Worm (Caenorhabditis elegans) whole organism, late embryonic: Measurements from ENCODE around the gene glb-29.

Experiments used
- T23F11.4 ChIP-seq: fragments of 200-800 bp; sonication (Bioruptor generic); optimal IDR thresholded peaks from 2 replicates; lab custom pipeline; 2018; ENCODE audit warnings: mild to moderate bottlenecking, missing genetic modification characterization, missing compliant biosample characterization
- ceh-18 ChIP-seq: sonication (generic microtip); optimal IDR thresholded peaks from 2 replicates; lab custom pipeline; 2016; ENCODE audit warnings: missing genetic modification characterization, missing compliant biosample characterization
- ceh-31 ChIP-seq: sonication (generic microtip); optimal IDR thresholded peaks from 2 replicates; lab custom pipeline; 2016; ENCODE audit warnings: missing genetic modification characterization, missing compliant biosample characterization
- ceh-9 ChIP-seq: sonication (generic microtip); optimal IDR thresholded peaks from 2 replicates; lab custom pipeline; 2016; ENCODE audit warnings: mild to moderate bottlenecking, missing genetic modification characterization, inconsistent platforms, missing compliant biosample characterization
- che-1 ChIP-seq: sonication (generic microtip); optimal IDR thresholded peaks from 2 replicates; lab custom pipeline; 2016; ENCODE audit warnings: mild to moderate bottlenecking, missing genetic modification characterization, missing compliant biosample characterization
- ets-4 ChIP-seq: sonication (generic microtip); optimal IDR thresholded peaks from 2 replicates; lab custom pipeline; 2016; ENCODE audit warnings: missing genetic modification characterization, missing compliant biosample characterization
- hlh-15 ChIP-seq: sonication (generic microtip); optimal IDR thresholded peaks from 2 replicates; lab custom pipeline; 2016; ENCODE audit warnings: missing genetic modification characterization, missing compliant biosample characterization
- hlh-30 ChIP-seq: sonication (generic microtip); optimal IDR thresholded peaks from 2 replicates; lab custom pipeline; 2017; ENCODE audit warnings: antibody characterized with exemption, missing genetic modification characterization, missing compliant biosample characterization; ENCODE audit not compliant: insufficient read depth
- lin-11 ChIP-seq: fragments of 200-800 bp; sonication (Bioruptor generic); optimal IDR thresholded peaks from 2 replicates; lab custom pipeline; 2018; ENCODE audit warnings: mild to moderate bottlenecking, missing genetic modification characterization, missing compliant biosample characterization
- nfya-1 ChIP-seq: sonication (generic microtip); optimal IDR thresholded peaks from 2 replicates; lab custom pipeline; 2017; ENCODE audit warnings: missing genetic modification characterization, mild to moderate bottlenecking, missing compliant biosample characterization, antibody characterized with exemption, moderate library complexity
- pax-1 ChIP-seq: fragments of 150-350 bp; optimal IDR thresholded peaks from 2 replicates; lab custom pipeline; 2014; ENCODE audit warnings: missing biosample characterization, missing genetic modification characterization
- tbx-2 ChIP-seq: sonication (generic microtip); optimal IDR thresholded peaks from 2 replicates; lab custom pipeline; 2016; ENCODE audit warnings: missing genetic modification characterization, missing compliant biosample characterization
- unc-55 ChIP-seq: sonication (generic microtip); optimal IDR thresholded peaks from 2 replicates; lab custom pipeline; 2017; ENCODE audit warnings: missing biosample characterization, missing genetic modification reagents, missing genetic modification characterization
- ztf-16 ChIP-seq: sonication (generic microtip); optimal IDR thresholded peaks from 2 replicates; lab custom pipeline; 2017; ENCODE audit warnings: missing genetic modification characterization, missing compliant biosample characterization

DNA sequence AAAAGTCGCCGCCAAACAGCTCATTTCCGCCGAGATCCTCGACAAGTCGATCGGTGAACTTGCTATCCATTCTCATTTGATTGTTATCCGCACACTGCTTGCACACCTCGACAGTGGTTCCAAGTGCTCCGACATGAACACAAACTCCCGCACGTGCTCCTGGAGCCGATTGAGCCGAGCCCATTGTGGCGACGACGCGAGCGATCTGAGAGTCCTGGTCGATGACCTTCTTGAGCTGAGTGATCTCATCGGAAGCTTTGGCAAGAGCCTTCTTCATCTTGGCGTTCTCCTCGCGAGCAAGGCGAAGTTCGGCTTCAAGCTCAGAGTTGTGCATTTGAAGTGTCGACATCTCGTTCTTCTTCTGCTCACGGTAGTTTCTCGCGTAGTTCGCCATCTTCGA, 30.4 kb upstream of the glb-29 start:
- TF ChIP-seq lin-11, result no peak
- no peak for TF ChIP-seq che-1
- TF ChIP-seq ceh-31 (tag; lab: Kevin White, UChicago), result no peak
- no peak for TF ChIP-seq pax-1 (tag; lab: Kevin White, UChicago)
- no peak for TF ChIP-seq ztf-16
- no peak for TF ChIP-seq nfya-1 (tag; lab: Kevin White, UChicago)
- TF ChIP-seq ets-4 (tag; lab: Kevin White, UChicago), result no peak
- no peak for TF ChIP-seq hlh-30 (tag; lab: Kevin White, UChicago)
- no peak for TF ChIP-seq ceh-9
- TF ChIP-seq ceh-18 (tag; lab: Kevin White, UChicago), result no peak
- TF ChIP-seq hlh-15 (tag; lab: Kevin White, UChicago), result no peak
- TF ChIP-seq tbx-2 (tag; lab: Kevin White, UChicago), result no peak
- no peak for TF ChIP-seq unc-55 (GFP tag; lab: Kevin White, UChicago)
- no peak for TF ChIP-seq T23F11.4 (GFP tag; lab: Kevin White, UChicago)
